Worm (Caenorhabditis elegans) whole organism, L1 larva: ENCODE data around the gene tag-250.

Experiments
- C16A3.4 ChIP-seq: fragments of 150-350 bp; optimal IDR thresholded peaks from 2 replicates; lab custom pipeline; 2014; ENCODE audit warnings: missing biosample characterization, missing genetic modification characterization
- C34B4.2 ChIP-seq: sonication (generic microtip); optimal IDR thresholded peaks from 2 replicates; lab custom pipeline; 2017; ENCODE audit warnings: mild to moderate bottlenecking, missing genetic modification characterization, missing compliant biosample characterization
- F16B12.6 ChIP-seq: fragments of 150-350 bp; optimal IDR thresholded peaks from 2 replicates; lab custom pipeline; 2014; ENCODE audit warnings: missing biosample characterization, missing genetic modification characterization
- Y116A8C.19 ChIP-seq: sonication (generic microtip); optimal IDR thresholded peaks from 2 replicates; lab custom pipeline; 2016; ENCODE audit warnings: missing compliant biosample characterization, missing genetic modification characterization, borderline replicate concordance
- aha-1 ChIP-seq: fragments of 150-350 bp; optimal IDR thresholded peaks from 2 replicates; lab custom pipeline; 2014; ENCODE audit warnings: missing biosample characterization, missing genetic modification characterization
- alr-1 ChIP-seq: fragments of 200-800 bp; sonication (Bioruptor generic); optimal IDR thresholded peaks from 2 replicates; lab custom pipeline; 2018; ENCODE audit warnings: borderline replicate concordance, mild to moderate bottlenecking, missing genetic modification characterization, missing compliant biosample characterization
- aly-2 ChIP-seq: fragments of 150-350 bp; optimal IDR thresholded peaks from 2 replicates; lab custom pipeline; 2014; ENCODE audit warnings: missing biosample characterization, missing genetic modification characterization
- ama-1 ChIP-seq: fragments of 150-350 bp; optimal IDR thresholded peaks from 2 replicates; lab custom pipeline; 2014
- ceh-63 ChIP-seq: fragments of 200-800 bp; sonication (Bioruptor generic); optimal IDR thresholded peaks from 2 replicates; lab custom pipeline; 2018; ENCODE audit warnings: mild to moderate bottlenecking, missing genetic modification characterization, missing compliant biosample characterization
- ceh-88 ChIP-seq: fragments of 200-800 bp; sonication (Bioruptor generic); IDR thresholded peaks from 2 replicates; pipeline ENCODE4 v1.3.6; 2022; ENCODE audit warnings: missing genetic modification characterization, missing compliant biosample characterization
- ceh-90 ChIP-seq: sonication (generic microtip); optimal IDR thresholded peaks from 2 replicates; lab custom pipeline; 2016; ENCODE audit warnings: missing genetic modification characterization, missing compliant biosample characterization
- dpl-1 ChIP-seq, 3 experiments: fragments of 150-350 bp in 2 of 3; sonication (generic microtip) in 1 of 3; optimal IDR thresholded peaks; 2 replicates each; lab custom pipeline; 2014 to 2017; ENCODE audit warnings: missing biosample characterization in 3 of 3, missing genetic modification characterization in 3 of 3, missing genetic modification reagents in 3 of 3
- dsc-1 ChIP-seq: sonication (generic microtip); optimal IDR thresholded peaks from 2 replicates; lab custom pipeline; 2016; ENCODE audit warnings: mild to moderate bottlenecking, missing genetic modification characterization, missing compliant biosample characterization
- efl-1 ChIP-seq, 4 experiments: fragments of 150-350 bp; optimal IDR thresholded peaks in 3 of 4; peaks in 1 of 4; 1 replicate in 1 of 4; 2 replicates in 3 of 4; lab custom pipeline; 2014; ENCODE audit warnings: missing biosample characterization in 2 of 4, missing genetic modification characterization in 2 of 4, missing genetic modification reagents in 2 of 4
- elt-2 ChIP-seq: sonication (generic microtip); optimal IDR thresholded peaks from 2 replicates; lab custom pipeline; 2016; ENCODE audit warnings: missing genetic modification characterization, mild to moderate bottlenecking, inconsistent platforms, missing compliant biosample characterization, missing genetic modification reagents
- fkh-8 ChIP-seq: sonication (generic microtip); optimal IDR thresholded peaks from 2 replicates; lab custom pipeline; 2016; ENCODE audit warnings: mild to moderate bottlenecking, missing genetic modification characterization, missing compliant biosample characterization
- fos-1 ChIP-seq: fragments of 150-350 bp; optimal IDR thresholded peaks from 2 replicates; lab custom pipeline; 2014; ENCODE audit warnings: missing biosample characterization, missing genetic modification characterization
- grh-1 ChIP-seq: fragments of 200-800 bp; sonication (Bioruptor generic); IDR thresholded peaks from 2 replicates; pipeline ENCODE4 v1.3.6; 2022; ENCODE audit warnings: missing genetic modification reagents, missing genetic modification characterization, missing compliant biosample characterization
- hlh-17 ChIP-seq: fragments of 200-800 bp; sonication (Bioruptor generic); optimal IDR thresholded peaks from 2 replicates; lab custom pipeline; 2018; ENCODE audit warnings: missing genetic modification characterization, mild to moderate bottlenecking, missing compliant biosample characterization, moderate library complexity, borderline replicate concordance
- hlh-4 ChIP-seq: sonication (generic microtip); optimal IDR thresholded peaks from 2 replicates; lab custom pipeline; 2016; ENCODE audit warnings: mild to moderate bottlenecking, missing genetic modification characterization, missing compliant biosample characterization
- hpl-2 ChIP-seq: fragments of 150-350 bp; optimal IDR thresholded peaks from 2 replicates; lab custom pipeline; 2014; ENCODE audit warnings: missing biosample characterization, missing genetic modification reagents, missing genetic modification characterization
- irx-1 ChIP-seq: sonication (generic microtip); optimal IDR thresholded peaks from 2 replicates; lab custom pipeline; 2016; ENCODE audit warnings: missing genetic modification characterization, missing compliant biosample characterization
- jun-1 ChIP-seq: fragments of 150-350 bp; optimal IDR thresholded peaks from 2 replicates; lab custom pipeline; 2014; ENCODE audit warnings: missing biosample characterization, missing genetic modification reagents, missing genetic modification characterization
- lin-13 ChIP-seq: fragments of 150-350 bp; optimal IDR thresholded peaks from 2 replicates; lab custom pipeline; 2014; ENCODE audit warnings: missing biosample characterization, missing genetic modification reagents, missing genetic modification characterization
- lin-15B ChIP-seq: fragments of 150-350 bp; sonication (generic microtip); optimal IDR thresholded peaks from 3 replicates; lab custom pipeline; 2014; ENCODE audit warnings: missing biosample characterization, missing genetic modification characterization
- lin-35 ChIP-seq, 2 experiments: fragments of 150-350 bp; optimal IDR thresholded peaks; 2 replicates each; lab custom pipeline; 2014; ENCODE audit warnings: missing biosample characterization in 2 of 2, missing genetic modification characterization in 2 of 2, missing genetic modification reagents in 2 of 2
- lir-3 ChIP-seq: sonication (generic microtip); optimal IDR thresholded peaks from 2 replicates; lab custom pipeline; 2016; ENCODE audit warnings: mild to moderate bottlenecking, missing genetic modification characterization, moderate library complexity, missing compliant biosample characterization; ENCODE audit not compliant: poor library complexity
- lsy-2 ChIP-seq, 2 experiments: fragments of 150-350 bp; optimal IDR thresholded peaks; 2 replicates each; lab custom pipeline; 2014; ENCODE audit warnings: missing biosample characterization in 2 of 2, missing genetic modification characterization in 2 of 2
- mab-9 ChIP-seq: fragments of 200-800 bp; sonication (Bioruptor generic); IDR thresholded peaks from 2 replicates; pipeline ENCODE4 v1.3.6; 2022; ENCODE audit warnings: missing genetic modification reagents, missing genetic modification characterization, missing compliant biosample characterization
- mdl-1 ChIP-seq, 2 experiments: fragments of 150-350 bp; optimal IDR thresholded peaks; 2 replicates each; lab custom pipeline; 2014 to 2017; ENCODE audit warnings: missing biosample characterization in 2 of 2, missing genetic modification characterization in 2 of 2, inconsistent platforms in 1 of 2
- mep-1 ChIP-seq: fragments of 150-350 bp; optimal IDR thresholded peaks from 2 replicates; lab custom pipeline; 2014; ENCODE audit warnings: missing biosample characterization, missing genetic modification characterization
- nhr-11 ChIP-seq: fragments of 150-350 bp; optimal IDR thresholded peaks from 2 replicates; lab custom pipeline; 2014; ENCODE audit warnings: missing biosample characterization, missing genetic modification characterization
- nhr-12 ChIP-seq: sonication (generic microtip); optimal IDR thresholded peaks from 2 replicates; lab custom pipeline; 2017; ENCODE audit warnings: missing biosample characterization, missing genetic modification characterization
- nhr-20 ChIP-seq: sonication (generic microtip); optimal IDR thresholded peaks from 2 replicates; lab custom pipeline; 2016; ENCODE audit warnings: mild to moderate bottlenecking, missing genetic modification characterization, missing compliant biosample characterization
- nhr-237 ChIP-seq: fragments of 150-350 bp; optimal IDR thresholded peaks from 2 replicates; lab custom pipeline; 2014; ENCODE audit warnings: missing biosample characterization, missing genetic modification characterization
- nhr-71 ChIP-seq: sonication (generic microtip); optimal IDR thresholded peaks from 2 replicates; lab custom pipeline; 2016; ENCODE audit warnings: mild to moderate bottlenecking, missing genetic modification characterization, moderate library complexity, missing compliant biosample characterization
- nhr-76 ChIP-seq: sonication (generic microtip); optimal IDR thresholded peaks from 2 replicates; lab custom pipeline; 2017; ENCODE audit warnings: missing biosample characterization, missing genetic modification characterization
- nhr-85 ChIP-seq: sonication (generic microtip); peaks from one replicate; lab custom pipeline; 2016; ENCODE audit warnings: missing genetic modification characterization, inconsistent platforms, missing compliant biosample characterization
- nhr-90 ChIP-seq: sonication (generic microtip); optimal IDR thresholded peaks from 2 replicates; lab custom pipeline; 2016; ENCODE audit warnings: mild to moderate bottlenecking, missing genetic modification characterization, missing compliant biosample characterization; ENCODE audit not compliant: poor library complexity
- pag-3 ChIP-seq: sonication (generic microtip); optimal IDR thresholded peaks from 2 replicates; lab custom pipeline; 2017; ENCODE audit warnings: missing genetic modification characterization, mild to moderate bottlenecking, missing compliant biosample characterization, antibody characterized with exemption, borderline replicate concordance; ENCODE audit not compliant: insufficient read depth
- pax-3 ChIP-seq: fragments of 200-800 bp; sonication (Bioruptor generic); optimal IDR thresholded peaks from 2 replicates; lab custom pipeline; 2018; ENCODE audit warnings: mild to moderate bottlenecking, missing genetic modification characterization, moderate library complexity, missing compliant biosample characterization
- skn-1 ChIP-seq: fragments of 150-350 bp; optimal IDR thresholded peaks from 2 replicates; lab custom pipeline; 2014; ENCODE audit warnings: missing biosample characterization, missing genetic modification characterization
- snpc-4 ChIP-seq: fragments of 150-350 bp; optimal IDR thresholded peaks from 2 replicates; lab custom pipeline; 2014; ENCODE audit warnings: missing biosample characterization, missing genetic modification characterization
- snu-23 ChIP-seq: sonication (generic microtip); optimal IDR thresholded peaks from 2 replicates; lab custom pipeline; 2016; ENCODE audit warnings: missing genetic modification characterization, missing compliant biosample characterization
- tbx-2 ChIP-seq: sonication (generic microtip); optimal IDR thresholded peaks from 2 replicates; lab custom pipeline; 2016; ENCODE audit warnings: missing genetic modification characterization, missing compliant biosample characterization
- tlp-1 ChIP-seq: fragments of 150-350 bp; optimal IDR thresholded peaks from 2 replicates; lab custom pipeline; 2014; ENCODE audit warnings: missing biosample characterization, missing genetic modification characterization
- unc-130 ChIP-seq: fragments of 150-350 bp; optimal IDR thresholded peaks from 2 replicates; lab custom pipeline; 2017; ENCODE audit warnings: missing biosample characterization, missing genetic modification characterization, inconsistent platforms
- unc-62 ChIP-seq: fragments of 150-350 bp; optimal IDR thresholded peaks from 2 replicates; lab custom pipeline; 2014; ENCODE audit warnings: missing biosample characterization, missing genetic modification reagents, missing genetic modification characterization
- unc-98 ChIP-seq: fragments of 200-800 bp; sonication (Bioruptor generic); IDR thresholded peaks from 2 replicates; pipeline ENCODE4 v1.3.6; 2022; ENCODE audit warnings: missing genetic modification characterization, missing compliant biosample characterization
- vab-15 ChIP-seq: sonication (generic microtip); optimal IDR thresholded peaks from 2 replicates; lab custom pipeline; 2017; ENCODE audit warnings: missing genotype, mild to moderate bottlenecking, missing genetic modification characterization, missing compliant biosample characterization
- zip-4 ChIP-seq: fragments of 200-800 bp; sonication (Bioruptor generic); optimal IDR thresholded peaks from 2 replicates; lab custom pipeline; 2018; ENCODE audit warnings: mild to moderate bottlenecking, missing genetic modification characterization, moderate library complexity, missing compliant biosample characterization
- ztf-4 ChIP-seq: fragments of 150-350 bp; optimal IDR thresholded peaks from 2 replicates; lab custom pipeline; 2014; ENCODE audit warnings: missing biosample characterization, missing genetic modification characterization

tag-250 gene

ce11 chrIII:7973201-7973767 lies 48.6 kb upstream of the tag-250 start, which contains the start of the genes eef-1B.1 and aco-2 (continued):
- TF ChIP-seq irx-1 (tag; lab: Kevin White, UChicago) (peak; percentile 78), lin-15B (tag; lab: Kevin White, UChicago) (peak; percentile 84), tbx-2 (tag; lab: Kevin White, UChicago) (peak; percentile 95), mdl-1 (tag; optimal IDR thresholded peaks at IDR 0.05; lab: Kevin White, UChicago) (peak in 1 of 2 experiments; percentile 93), unc-62 (no peak), lsy-2 (tag; optimal IDR thresholded peaks at IDR 0.05; lab: Kevin White, UChicago) (peak; percentile 94 to 96), ztf-4 (peak; percentile 89), skn-1 (peak; percentile 90), hlh-17 (GFP tag; lab: Kevin White, UChicago) (no peak), ceh-63 (GFP tag; lab: Kevin White, UChicago) (no peak), ceh-88 (peak; percentile 62), nhr-20 (tag; lab: Kevin White, UChicago) (peak; percentile 97), pag-3 (tag; lab: Kevin White, UChicago) (no peak), unc-130 (tag; lab: Kevin White, UChicago) (peak; percentile 98), nhr-237 (peak; percentile 39), dsc-1 (tag; lab: Kevin White, UChicago) (peak; percentile 98), lin-35 (GFP tag; optimal IDR thresholded peaks at IDR 0.05; lab: Kevin White, UChicago) (peak; percentile 94 to 95), ceh-90 (tag; lab: Kevin White, UChicago) (no peak), aly-2 (tag; lab: Kevin White, UChicago) (peak; percentile 38), ama-1 (lab: Kevin White, UChicago) (peak; percentile 53), fkh-8 (tag; lab: Kevin White, UChicago) (peak; percentile 89), F16B12.6 (tag; lab: Kevin White, UChicago) (peak; percentile 73), nhr-76 (tag; lab: Kevin White, UChicago) (no peak), grh-1 (GFP tag; lab: Robert Waterston, UW) (peak; percentile 88), pax-3 (peak; percentile 78), hpl-2 (GFP tag; lab: Kevin White, UChicago) (peak; percentile 74), unc-98 (GFP tag; lab: Robert Waterston, UW) (no peak), C34B4.2 (tag; lab: Kevin White, UChicago) (no peak), lin-13 (GFP tag; lab: Kevin White, UChicago) (peak; percentile 96), zip-4 (GFP tag; lab: Kevin White, UChicago) (peak; percentile 83), nhr-12 (no peak), nhr-85 (tag; lab: Kevin White, UChicago) (peak; percentile 97), C16A3.4 (tag; lab: Kevin White, UChicago) (peak; percentile 96), elt-2 (tag; lab: Kevin White, UChicago) (peak; percentile 74), tlp-1 (tag; lab: Kevin White, UChicago) (no peak), hlh-4 (tag; lab: Kevin White, UChicago) (no peak), nhr-71 (tag; lab: Kevin White, UChicago) (peak; percentile 96), alr-1 (tag; lab: Kevin White, UChicago) (no peak), nhr-90 (tag; lab: Kevin White, UChicago) (peak; percentile 95), jun-1 (tag; lab: Kevin White, UChicago) (peak; percentile 89), fos-1 (peak; percentile 81), efl-1 (optimal IDR thresholded peaks at IDR 0.05; lab: Kevin White, UChicago) (peak; percentile 91 to 93), efl-1 (GFP tag; optimal IDR thresholded peaks at IDR 0.05 in 1 of 2; lab: Kevin White, UChicago) (peak; percentile 83 to 98), nhr-11 (tag; lab: Kevin White, UChicago) (peak; percentile 43), Y116A8C.19 (no peak), mab-9 (GFP tag; lab: Robert Waterston, UW) (peak; percentile 90), snpc-4 (tag; lab: Kevin White, UChicago) (peak; percentile 85), dpl-1 (GFP tag; optimal IDR thresholded peaks at IDR 0.05; lab: Kevin White, UChicago) (peak; percentile 87 to 90 (median 88)), mep-1 (tag; lab: Kevin White, UChicago) (peak; percentile 91), aha-1 (tag; lab: Kevin White, UChicago) (peak; percentile 62), snu-23 (GFP tag; lab: Kevin White, UChicago) (peak; percentile 97), vab-15 (tag; lab: Kevin White, UChicago) (peak; percentile 33), lir-3 (peak; percentile 63)
